Worm (Caenorhabditis elegans) whole organism, early embryonic: ENCODE data around the gene kin-4.

Experiments used
- ama-1 ChIP-seq: fragments of 150-350 bp; optimal IDR thresholded peaks from 2 replicates; lab custom pipeline; 2014
- ets-7 ChIP-seq: sonication (generic microtip); optimal IDR thresholded peaks from 2 replicates; lab custom pipeline; 2016; ENCODE audit warnings: missing genotype, missing genetic modification characterization, missing compliant biosample characterization
- flt-1 ChIP-seq: fragments of 200-800 bp; sonication (Bioruptor generic); IDR thresholded peaks from 2 replicates; pipeline ENCODE4 v1.3.6; 2022; ENCODE audit warnings: missing genetic modification characterization, missing compliant biosample characterization
- hmg-4 ChIP-seq: fragments of 200-800 bp; sonication (Bioruptor generic); optimal IDR thresholded peaks from 2 replicates; lab custom pipeline; 2018; ENCODE audit warnings: mild to moderate bottlenecking, missing genetic modification characterization, missing compliant biosample characterization
- hnd-1 ChIP-seq: sonication (generic microtip); optimal IDR thresholded peaks from 2 replicates; lab custom pipeline; 2016; ENCODE audit warnings: missing genetic modification characterization, missing compliant biosample characterization
- pes-1 ChIP-seq: fragments of 200-800 bp; sonication (Bioruptor generic); IDR thresholded peaks from 2 replicates; pipeline ENCODE4 v1.3.6; 2022; ENCODE audit warnings: missing genetic modification reagents, missing genetic modification characterization, missing compliant biosample characterization
- tra-4 ChIP-seq: sonication (generic microtip); optimal IDR thresholded peaks from 2 replicates; lab custom pipeline; 2017; ENCODE audit warnings: missing genetic modification characterization, missing compliant biosample characterization

ce11 chrIV:11459684-11460083 is 34.1 kb downstream of the kin-4 start, which contains the start of gene npr-3:
- no peak for TF ChIP-seq hmg-4 (GFP tag; lab: Kevin White, UChicago)
- TF ChIP-seq flt-1 (GFP tag; lab: Robert Waterston, UW): no peak
- no peak for TF ChIP-seq tra-4 (tag; lab: Kevin White, UChicago)
- TF ChIP-seq pes-1 (GFP tag; lab: Robert Waterston, UW): no peak
- TF ChIP-seq hnd-1 (tag; lab: Kevin White, UChicago): no peak
- no peak for TF ChIP-seq ets-7
- no peak for TF ChIP-seq ama-1 (lab: Kevin White, UChicago)
